Worm (Caenorhabditis elegans) whole organism, young adult: ENCODE measurements around the gene unc-43.
A peak's percentile ranks its signal among the peaks of the same experiment; 100 is the strongest.

Experiments
- B0336.3 ChIP-seq: fragments of 200-800 bp; sonication (Bioruptor generic); IDR thresholded peaks from 2 replicates; pipeline ENCODE4 v1.3.6; 2022; ENCODE audit warnings: missing genetic modification characterization, missing compliant biosample characterization
- C06A6.2 ChIP-seq: fragments of 200-800 bp; sonication (Bioruptor generic); conservative IDR thresholded peaks from 2 replicates; pipeline ENCODE4 v1.3.6; 2022; ENCODE audit warnings: missing genetic modification characterization, missing compliant biosample characterization
- D2030.7 ChIP-seq: fragments of 200-800 bp; sonication (Bioruptor generic); IDR thresholded peaks from 2 replicates; pipeline ENCODE4 v1.3.6; 2022; ENCODE audit warnings: missing genetic modification reagents, missing genetic modification characterization, missing compliant biosample characterization
- F49E8.2 ChIP-seq: sonication (generic microtip); optimal IDR thresholded peaks from 3 replicates; lab custom pipeline; 2017; ENCODE audit warnings: missing genetic modification characterization, mild to moderate bottlenecking, missing compliant biosample characterization, antibody characterized with exemption, moderate library complexity; ENCODE audit not compliant: insufficient read depth
- F52B5.7 ChIP-seq: sonication (generic microtip); optimal IDR thresholded peaks from 2 replicates; lab custom pipeline; 2016; ENCODE audit warnings: mild to moderate bottlenecking, missing genetic modification characterization, missing compliant biosample characterization
- K11D2.4 ChIP-seq: fragments of 200-800 bp; sonication (Bioruptor generic); IDR thresholded peaks from 2 replicates; pipeline ENCODE4 v1.3.6; 2022; ENCODE audit warnings: missing genetic modification reagents, missing genetic modification characterization, missing compliant biosample characterization
- Y67H2A.10 ChIP-seq: fragments of 200-800 bp; sonication (Bioruptor generic); conservative IDR thresholded peaks from 2 replicates; pipeline ENCODE4 v1.3.6; 2022; ENCODE audit warnings: missing genetic modification reagents, missing genetic modification characterization, missing compliant biosample characterization
- Y79H2A.3 ChIP-seq: fragments of 200-800 bp; sonication (Bioruptor generic); conservative IDR thresholded peaks from 2 replicates; pipeline ENCODE4 v1.3.6; 2022; ENCODE audit warnings: missing genetic modification reagents, missing genetic modification characterization, missing compliant biosample characterization
- ama-1 ChIP-seq, 3 experiments: fragments of 150-350 bp in 1 of 3; sonication (generic microtip) in 2 of 3; optimal IDR thresholded peaks; 2 replicates each; lab custom pipeline; 2014 to 2018; ENCODE audit warnings: missing biosample characterization in 2 of 3, missing genetic modification characterization in 2 of 3, missing genetic modification reagents in 2 of 3
- aptf-3 ChIP-seq: fragments of 200-800 bp; sonication (Bioruptor generic); IDR thresholded peaks from 2 replicates; pipeline ENCODE4 v1.3.6; 2022; ENCODE audit warnings: missing genetic modification characterization, missing compliant biosample characterization
- attf-5 ChIP-seq: fragments of 200-800 bp; sonication (Bioruptor generic); optimal IDR thresholded peaks from 2 replicates; lab custom pipeline; 2018; ENCODE audit warnings: mild to moderate bottlenecking, missing genetic modification characterization, missing compliant biosample characterization
- attf-6 ChIP-seq: fragments of 200-800 bp; sonication (Bioruptor generic); IDR thresholded peaks from 2 replicates; pipeline ENCODE4 v1.3.6; 2022; ENCODE audit warnings: missing genetic modification reagents, missing genetic modification characterization, missing compliant biosample characterization
- ccch-3 ChIP-seq: fragments of 200-800 bp; sonication (Bioruptor generic); optimal IDR thresholded peaks from 2 replicates; lab custom pipeline; 2018; ENCODE audit warnings: mild to moderate bottlenecking, missing genetic modification characterization, missing compliant biosample characterization
- cebp-1 ChIP-seq, 2 experiments: fragments of 200-800 bp in 1 of 2; sonication (Bioruptor generic) in 1 of 2; sonication (generic microtip) in 1 of 2; IDR thresholded peaks in 1 of 2; optimal IDR thresholded peaks in 1 of 2; 2 replicates each; pipeline versions ENCODE4 v1.3.6 to Lab custom; 2017 to 2022; ENCODE audit warnings: missing compliant biosample characterization in 2 of 2, missing genetic modification characterization in 2 of 2, mild to moderate bottlenecking in 1 of 2, missing genetic modification reagents in 1 of 2, moderate library complexity in 1 of 2
- chd-7 ChIP-seq: sonication (generic microtip); optimal IDR thresholded peaks from 2 replicates; lab custom pipeline; 2016; ENCODE audit warnings: mild to moderate bottlenecking, missing genetic modification characterization, moderate library complexity, missing compliant biosample characterization
- egl-18 ChIP-seq: fragments of 200-800 bp; sonication (Bioruptor generic); IDR thresholded peaks from 2 replicates; pipeline ENCODE4 v1.3.6; 2022; ENCODE audit warnings: missing genetic modification reagents, missing genetic modification characterization, missing compliant biosample characterization
- egrh-3 ChIP-seq: fragments of 200-800 bp; sonication (Bioruptor generic); IDR thresholded peaks from 2 replicates; pipeline ENCODE4 v1.3.6; 2022; ENCODE audit warnings: missing genetic modification reagents, missing genetic modification characterization, missing compliant biosample characterization
- ekl-4 ChIP-seq: fragments of 200-800 bp; sonication (Bioruptor generic); IDR thresholded peaks from 2 replicates; pipeline ENCODE4 v1.3.6; 2022; ENCODE audit warnings: missing genetic modification reagents, missing genetic modification characterization, missing compliant biosample characterization
- him-1 ChIP-seq: sonication (generic microtip); optimal IDR thresholded peaks from 2 replicates; lab custom pipeline; 2016; ENCODE audit warnings: missing genotype, missing genetic modification reagents, missing genetic modification characterization, missing compliant biosample characterization
- hlh-26 ChIP-seq: fragments of 200-800 bp; sonication (Bioruptor generic); conservative IDR thresholded peaks from 2 replicates; pipeline ENCODE4 v1.3.6; 2022; ENCODE audit warnings: missing genetic modification reagents, missing genetic modification characterization, missing compliant biosample characterization
- hrde-1 ChIP-seq: sonication (generic microtip); optimal IDR thresholded peaks from 2 replicates; lab custom pipeline; 2016; ENCODE audit warnings: missing genetic modification characterization, mild to moderate bottlenecking, missing compliant biosample characterization, moderate library complexity, missing genotype, missing genetic modification reagents, borderline replicate concordance
- hsf-1 ChIP-seq: fragments of 200-800 bp; sonication (Bioruptor generic); IDR thresholded peaks from 2 replicates; pipeline ENCODE4 v1.3.6; 2022; ENCODE audit warnings: missing genetic modification reagents, missing genetic modification characterization, missing compliant biosample characterization
- let-607 ChIP-seq, 2 experiments: fragments of 200-800 bp in 1 of 2; sonication (Bioruptor generic) in 1 of 2; sonication (generic microtip) in 1 of 2; optimal IDR thresholded peaks; 2 replicates each; lab custom pipeline; 2016 to 2018; ENCODE audit warnings: mild to moderate bottlenecking in 2 of 2, missing compliant biosample characterization in 2 of 2, missing genetic modification characterization in 2 of 2, moderate library complexity in 2 of 2, missing genotype in 1 of 2
- lin-26 ChIP-seq: fragments of 200-800 bp; sonication (Bioruptor generic); IDR thresholded peaks from 2 replicates; pipeline ENCODE4 v1.3.6; 2022; ENCODE audit warnings: missing genetic modification reagents, missing genetic modification characterization, missing compliant biosample characterization
- lsy-27 ChIP-seq: sonication (generic microtip); optimal IDR thresholded peaks from 2 replicates; lab custom pipeline; 2017; ENCODE audit warnings: missing genetic modification characterization, mild to moderate bottlenecking, missing compliant biosample characterization, antibody characterized with exemption, missing genotype, borderline replicate concordance; ENCODE audit not compliant: insufficient read depth
- madf-6 ChIP-seq: fragments of 200-800 bp; sonication (Bioruptor generic); IDR thresholded peaks from 2 replicates; pipeline ENCODE4 v1.3.6; 2022; ENCODE audit warnings: missing genetic modification reagents, missing genetic modification characterization, missing compliant biosample characterization
- nhr-80 ChIP-seq: sonication (generic microtip); optimal IDR thresholded peaks from 2 replicates; lab custom pipeline; 2016; ENCODE audit warnings: missing genetic modification characterization, missing compliant biosample characterization
- nhr-90 ChIP-seq: sonication (generic microtip); optimal IDR thresholded peaks from 2 replicates; lab custom pipeline; 2016; ENCODE audit warnings: missing genotype, mild to moderate bottlenecking, missing genetic modification characterization, missing compliant biosample characterization
- snpc-3.4 ChIP-seq: sonication (generic microtip); optimal IDR thresholded peaks from 2 replicates; lab custom pipeline; 2017; ENCODE audit warnings: missing genetic modification characterization, mild to moderate bottlenecking, missing compliant biosample characterization, antibody characterized with exemption, moderate library complexity, missing genotype, missing genetic modification reagents
- snpc-4 ChIP-seq, 5 experiments: fragments of 150-350 bp in 1 of 5; sonication (generic microtip) in 4 of 5; optimal IDR thresholded peaks; 2 replicates each; lab custom pipeline; 2014 to 2018; ENCODE audit warnings: missing genetic modification characterization in 5 of 5, missing biosample characterization in 3 of 5, antibody characterized with exemption in 2 of 5, mild to moderate bottlenecking in 2 of 5, missing compliant biosample characterization in 2 of 5, missing genotype in 2 of 5, moderate library complexity in 2 of 5, missing genetic modification reagents in 1 of 5
- somi-1 ChIP-seq: fragments of 200-800 bp; sonication (Bioruptor generic); optimal IDR thresholded peaks from 2 replicates; lab custom pipeline; 2018; ENCODE audit warnings: mild to moderate bottlenecking, missing genetic modification characterization, missing compliant biosample characterization
- tlf-1 ChIP-seq: fragments of 200-800 bp; sonication (Bioruptor generic); optimal IDR thresholded peaks from 2 replicates; lab custom pipeline; 2018; ENCODE audit warnings: mild to moderate bottlenecking, missing genetic modification characterization, missing compliant biosample characterization
- unc-62 ChIP-seq: fragments of 150-350 bp; optimal IDR thresholded peaks from 2 replicates; lab custom pipeline; 2014; ENCODE audit warnings: missing biosample characterization, missing genetic modification reagents, missing genetic modification characterization
- ztf-18 ChIP-seq: sonication (generic microtip); optimal IDR thresholded peaks from 2 replicates; lab custom pipeline; 2016; ENCODE audit warnings: missing genotype, mild to moderate bottlenecking, missing genetic modification characterization, missing compliant biosample characterization
- ztf-25 ChIP-seq: fragments of 200-800 bp; sonication (Bioruptor generic); IDR thresholded peaks from 2 replicates; pipeline ENCODE4 v1.3.6; 2022; ENCODE audit warnings: missing genetic modification reagents, missing genetic modification characterization, missing compliant biosample characterization
- ztf-26 ChIP-seq: sonication (generic microtip); optimal IDR thresholded peaks from 2 replicates; lab custom pipeline; 2017; ENCODE audit warnings: missing genetic modification characterization, missing compliant biosample characterization
- ztf-3 ChIP-seq: fragments of 200-800 bp; sonication (Bioruptor generic); optimal IDR thresholded peaks from 2 replicates; lab custom pipeline; 2018; ENCODE audit warnings: mild to moderate bottlenecking, missing genetic modification characterization, missing compliant biosample characterization

unc-43 gene

ce11 chrIV:10388263-10388662 lies 38.2 kb upstream of the unc-43 start, which contains the start of gene R10H10.3:
R10H10.3 (plus strand) TSS chrIV:10388505.
- 0 out of 2 replicates have a peak, but pooled peaks have one; percentile 17 for TF ChIP-seq cebp-1 (GFP tag; IDR thresholded peaks at IDR 0.05; lab: Robert Waterston, UW)
- no peak for TF ChIP-seq cebp-1 (tag; optimal IDR thresholded peaks at IDR 0.05; lab: Kevin White, UChicago)
- peak; percentile 53 for TF ChIP-seq him-1 (tag; lab: Kevin White, UChicago)
- no peak for TF ChIP-seq Y67H2A.10 (GFP tag; lab: Robert Waterston, UW)
- peak; percentile 71 for TF ChIP-seq nhr-80 (tag; lab: Kevin White, UChicago)

- TF ChIP-seq snpc-3.4 (tag; lab: Kevin White, UChicago) = no peak
- TF ChIP-seq Y79H2A.3 (GFP tag; lab: Robert Waterston, UW) = no peak
- no peak for TF ChIP-seq lin-26 (GFP tag; lab: Robert Waterston, UW)
- no peak for TF ChIP-seq F49E8.2 (tag; lab: Kevin White, UChicago)
- TF ChIP-seq C06A6.2 (GFP tag; lab: Robert Waterston, UW) = no peak
- no peak for TF ChIP-seq hrde-1 (tag; lab: Kevin White, UChicago)
- TF ChIP-seq B0336.3 (GFP tag; lab: Robert Waterston, UW) = peak; percentile 29; the same call in 1 of the 2 replicates
- TF ChIP-seq let-607 (tag; optimal IDR thresholded peaks at IDR 0.05; lab: Kevin White, UChicago) = no peak
- no peak for TF ChIP-seq hlh-26 (GFP tag; lab: Robert Waterston, UW)
- TF ChIP-seq D2030.7 (GFP tag; lab: Robert Waterston, UW) = no peak
- TF ChIP-seq nhr-90 (tag; lab: Kevin White, UChicago) = no peak
- no peak for TF ChIP-seq attf-5 (GFP tag; lab: Kevin White, UChicago)
- peak; percentile 45 for TF ChIP-seq ekl-4 (GFP tag; lab: Robert Waterston, UW)
- TF ChIP-seq hsf-1 (GFP tag; lab: Robert Waterston, UW) = 0 out of 2 replicates have a peak, but pooled peaks have one; percentile 11
- no peak for TF ChIP-seq egl-18 (GFP tag; lab: Robert Waterston, UW)
- TF ChIP-seq ama-1 (optimal IDR thresholded peaks at IDR 0.05; lab: Kevin White, UChicago) = no peak
- peak in 1 of 2 experiments; percentile 41 for TF ChIP-seq ama-1 (GFP tag; optimal IDR thresholded peaks at IDR 0.05; lab: Kevin White, UChicago)
- TF ChIP-seq somi-1 (GFP tag; lab: Kevin White, UChicago) = no peak
- no peak for TF ChIP-seq ztf-25 (GFP tag; lab: Robert Waterston, UW)
- no peak for TF ChIP-seq ztf-3 (GFP tag; lab: Kevin White, UChicago)
- no peak for TF ChIP-seq egrh-3 (GFP tag; lab: Robert Waterston, UW)
- TF ChIP-seq chd-7 (tag; lab: Kevin White, UChicago) = no peak
- peak; percentile 41; the same call in 1 of the 2 replicates for TF ChIP-seq madf-6 (GFP tag; lab: Robert Waterston, UW)
Observed at ce11 chrIV:10387113-10387512, 37.1 kb upstream of the unc-43 start, which contains the start of gene nfu-1. nfu-1 (plus strand) TSS chrIV:10387413.

- TF ChIP-seq ccch-3 = no peak
- no peak for TF ChIP-seq F49E8.2 (tag; lab: Kevin White, UChicago)
- no peak for TF ChIP-seq lin-26 (GFP tag; lab: Robert Waterston, UW)
- no peak for TF ChIP-seq aptf-3
- TF ChIP-seq attf-6 (GFP tag; lab: Robert Waterston, UW) = no peak
- TF ChIP-seq D2030.7 (GFP tag; lab: Robert Waterston, UW) = no peak
- TF ChIP-seq lsy-27 (tag; lab: Kevin White, UChicago) = no peak
Observed at ce11 chrIV:10382894-10383293, 32.9 kb upstream of the unc-43 start.

ce11 chrIV:10381035-10381434 lies 31.0 kb upstream of the unc-43 start:
- peak; percentile 59 for TF ChIP-seq ztf-18 (tag; lab: Kevin White, UChicago)
- TF ChIP-seq Y67H2A.10 (GFP tag; lab: Robert Waterston, UW) = 0 out of 2 replicates have a peak, but pooled peaks have one; percentile 0
- no peak for TF ChIP-seq unc-62 (GFP tag; lab: Kevin White, UChicago)
- TF ChIP-seq ccch-3 = no peak
- no peak for TF ChIP-seq F52B5.7 (tag; lab: Kevin White, UChicago)
- no peak for TF ChIP-seq ztf-26 (tag; lab: Kevin White, UChicago)
- no peak for TF ChIP-seq tlf-1 (GFP tag; lab: Kevin White, UChicago)
- peak; percentile 5 for TF ChIP-seq snpc-4 (GFP tag; optimal IDR thresholded peaks at IDR 0.05; lab: Kevin White, UChicago)
- no peak for TF ChIP-seq snpc-4 (tag; optimal IDR thresholded peaks at IDR 0.05; lab: Kevin White, UChicago)
- no peak for TF ChIP-seq K11D2.4 (GFP tag; lab: Robert Waterston, UW)
- no peak for TF ChIP-seq cebp-1 (GFP tag; IDR thresholded peaks at IDR 0.05; lab: Robert Waterston, UW)
- peak; percentile 3 for TF ChIP-seq cebp-1 (tag; optimal IDR thresholded peaks at IDR 0.05; lab: Kevin White, UChicago)
- TF ChIP-seq, all 124 proteins: peak for 4
